Fruit fly (Drosophila melanogaster) whole organism, adult: ENCODE measurements around the gene CG32669.

ENCODE experiments used
- CG12768 ChIP-seq: fragments of 200-800 bp; sonication (Bioruptor generic); optimal IDR thresholded peaks from 2 replicates; lab custom pipeline; 2017; ENCODE audit warnings: missing biosample characterization, missing genetic modification characterization, mild to moderate bottlenecking, moderate library complexity, missing genetic modification reagents
- CG14711 ChIP-seq: fragments of 200-800 bp; sonication (Bioruptor generic); optimal IDR thresholded peaks from 2 replicates; lab custom pipeline; 2018; ENCODE audit warnings: missing biosample characterization, mild to moderate bottlenecking, missing genetic modification characterization, moderate library complexity
- CG1620 ChIP-seq: fragments of 200-800 bp; sonication (Bioruptor generic); optimal IDR thresholded peaks from 2 replicates; lab custom pipeline; 2016; ENCODE audit warnings: missing biosample characterization, missing genetic modification characterization
- Clk ChIP-seq: fragments of 200-800 bp; sonication (Bioruptor generic); optimal IDR thresholded peaks from 2 replicates; lab custom pipeline; 2017; ENCODE audit warnings: missing biosample characterization, missing genetic modification characterization
- Hr96 ChIP-seq: fragments of 200-800 bp; sonication (Bioruptor generic); optimal IDR thresholded peaks from 2 replicates; lab custom pipeline; 2016; ENCODE audit warnings: missing biosample characterization, missing genetic modification characterization
- Mnt ChIP-seq: fragments of 200-800 bp; sonication (Bioruptor generic); optimal IDR thresholded peaks from 2 replicates; lab custom pipeline; 2016; ENCODE audit warnings: missing biosample characterization, mild to moderate bottlenecking, missing genetic modification characterization
- cic ChIP-seq: fragments of 200-800 bp; sonication (Bioruptor generic); optimal IDR thresholded peaks from 2 replicates; lab custom pipeline; 2017; ENCODE audit warnings: missing biosample characterization, mild to moderate bottlenecking, missing genetic modification characterization, moderate library complexity
- kay ChIP-seq: fragments of 200-800 bp; sonication (Bioruptor generic); peaks from one replicate; lab custom pipeline; 2016; ENCODE audit warnings: missing biosample characterization, missing genetic modification characterization, borderline replicate concordance
- ovo ChIP-seq: fragments of 200-800 bp; sonication (Bioruptor generic); optimal IDR thresholded peaks from 2 replicates; lab custom pipeline; 2016; ENCODE audit warnings: missing biosample characterization, missing genetic modification characterization

DNA sequence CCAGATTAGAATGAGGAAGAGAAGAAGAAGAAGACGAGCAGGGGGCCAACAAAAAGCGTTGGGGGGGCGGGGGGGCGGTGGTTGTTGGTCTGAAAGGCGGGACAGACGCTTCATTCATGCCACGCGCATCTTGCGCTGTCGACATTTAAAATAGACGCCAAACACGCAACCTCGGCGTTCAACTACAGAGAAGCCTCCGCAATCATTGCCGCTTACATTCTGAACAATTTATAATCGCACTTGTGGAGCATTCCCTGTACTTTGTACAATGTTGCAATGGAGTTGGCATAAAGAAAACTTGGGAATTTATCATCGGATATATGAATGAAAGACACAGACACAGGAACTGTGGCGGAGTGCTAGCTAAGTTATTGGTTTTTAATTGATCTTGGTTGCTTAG, 24.1 kb downstream of the CG32669 start:
- TF ChIP-seq Hr96 (GFP tag; lab: Kevin White, UChicago) (no peak), Mnt (GFP tag; lab: Kevin White, UChicago) (no peak), kay (GFP tag; lab: Kevin White, UChicago) (no peak), CG14711 (tag; lab: Kevin White, UChicago) (no peak), ovo (GFP tag; lab: Kevin White, UChicago) (no peak), CG1620 (no peak), cic (GFP tag; lab: Kevin White, UChicago) (no peak), Clk (GFP tag; lab: Kevin White, UChicago) (no peak), CG12768 (GFP tag; lab: Kevin White, UChicago) (no peak)
